Worm (Caenorhabditis elegans) whole organism, mixed stage, embryonic: ENCODE results near the gene cest-6.

Source experiments
- ces-1 ChIP-seq: fragments of 150-350 bp; optimal IDR thresholded peaks from 2 replicates; lab custom pipeline; 2014; ENCODE audit warnings: missing biosample characterization, missing genetic modification reagents, missing genetic modification characterization
- drap-1 ChIP-seq: fragments of 200-800 bp; sonication (Bioruptor generic); optimal IDR thresholded peaks from 3 replicates; lab custom pipeline; 2018; ENCODE audit warnings: mild to moderate bottlenecking, missing genetic modification characterization, missing compliant biosample characterization
- elt-1 ChIP-seq: sonication (generic microtip); optimal IDR thresholded peaks from 2 replicates; lab custom pipeline; 2017; ENCODE audit warnings: missing genetic modification characterization, mild to moderate bottlenecking, missing compliant biosample characterization, antibody characterized with exemption, moderate library complexity, borderline replicate concordance; ENCODE audit not compliant: insufficient read depth
- elt-3 ChIP-seq: fragments of 150-350 bp; optimal IDR thresholded peaks from 2 replicates; lab custom pipeline; 2014; ENCODE audit warnings: missing biosample characterization, missing genetic modification characterization
- lin-13 ChIP-seq: fragments of 150-350 bp; optimal IDR thresholded peaks from 2 replicates; lab custom pipeline; 2014; ENCODE audit warnings: missing biosample characterization, missing genetic modification characterization
- lsy-2 ChIP-seq: fragments of 150-350 bp; optimal IDR thresholded peaks from 2 replicates; lab custom pipeline; 2014; ENCODE audit warnings: missing biosample characterization, missing genetic modification characterization
- nhr-12 ChIP-seq: fragments of 150-350 bp; optimal IDR thresholded peaks from 2 replicates; lab custom pipeline; 2014; ENCODE audit warnings: missing biosample characterization, missing genetic modification characterization
- nhr-2 ChIP-seq: fragments of 150-350 bp; optimal IDR thresholded peaks from 2 replicates; lab custom pipeline; 2014; ENCODE audit warnings: missing biosample characterization, missing genetic modification characterization
- nhr-28 ChIP-seq: fragments of 150-350 bp; optimal IDR thresholded peaks from 2 replicates; lab custom pipeline; 2014; ENCODE audit warnings: missing biosample characterization, missing genetic modification characterization
- nhr-76 ChIP-seq: sonication (generic microtip); optimal IDR thresholded peaks from 2 replicates; lab custom pipeline; 2017; ENCODE audit warnings: missing biosample characterization, missing genetic modification characterization
- pha-4 ChIP-seq: fragments of 150-350 bp; optimal IDR thresholded peaks from 2 replicates; lab custom pipeline; 2018; ENCODE audit warnings: missing biosample characterization, missing genetic modification reagents, missing genetic modification characterization
- sptf-1 ChIP-seq: sonication (generic microtip); optimal IDR thresholded peaks from 2 replicates; lab custom pipeline; 2017; ENCODE audit warnings: mild to moderate bottlenecking, missing genetic modification characterization, moderate library complexity, missing compliant biosample characterization
- unc-39 ChIP-seq: fragments of 150-350 bp; optimal IDR thresholded peaks from 2 replicates; lab custom pipeline; 2014; ENCODE audit warnings: missing biosample characterization, missing genetic modification characterization
- ztf-11 ChIP-seq: fragments of 150-350 bp; optimal IDR thresholded peaks from 2 replicates; lab custom pipeline; 2014; ENCODE audit warnings: missing biosample characterization, missing genetic modification characterization

DNA sequence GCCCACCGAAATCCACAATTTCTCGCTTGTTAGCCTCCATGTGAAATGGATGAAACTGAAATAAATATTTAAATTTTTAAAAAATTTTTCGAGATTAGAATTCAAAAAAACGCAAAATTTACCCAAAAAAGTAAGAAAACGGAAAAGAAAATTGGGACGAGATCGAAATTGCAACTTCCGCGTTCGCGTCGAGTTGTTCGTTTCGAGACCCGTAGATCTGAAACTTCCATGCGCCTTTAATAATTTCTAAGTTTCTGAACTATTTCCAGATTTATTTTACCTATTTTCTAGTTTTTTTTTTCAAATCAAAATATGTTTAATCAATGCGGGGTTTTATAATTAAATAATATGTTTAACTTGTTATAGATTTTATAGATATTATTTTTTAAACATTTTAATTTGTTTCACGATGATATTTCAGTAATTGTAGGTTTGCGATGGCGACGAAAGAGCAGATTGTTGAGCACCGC lies 48.8 kb upstream of the cest-6 start, which contains the start of the genes pgl-1 and him-3:
- TF ChIP-seq elt-1 (tag; lab: Kevin White, UChicago) (no peak), unc-39 (tag; lab: Kevin White, UChicago) (no peak), drap-1 (GFP tag; lab: Kevin White, UChicago) (no peak), elt-3 (no peak), pha-4 (tag; lab: Kevin White, UChicago) (no peak), lsy-2 (no peak), nhr-12 (no peak), nhr-28 (tag; lab: Kevin White, UChicago) (no peak), nhr-76 (tag; lab: Kevin White, UChicago) (no peak), ces-1 (GFP tag; lab: Kevin White, UChicago) (no peak), lin-13 (no peak), ztf-11 (tag; lab: Kevin White, UChicago) (no peak), nhr-2 (no peak), sptf-1 (tag; lab: Kevin White, UChicago) (no peak)
